3 worm cellular contexts compared by ENCODE assay signal in genomic region chrV:18706063-18706620, ce11.
TF ChIP-seq lines count a peak whose summit lies in the region.

Gene Y17D7C.1 (plus strand): TSS chrV:18706570.

TF ChIP-seq in whole organism, L4 larva, 104 proteins besides CTCF, POLR2A, EP300 and RAD21:
- TF ChIP-seq F26F4.8 (GFP tag; conservative IDR thresholded peaks at IDR 0.05; lab: Robert Waterston, UW) (no peak), unc-62 (GFP tag; optimal IDR thresholded peaks at IDR 0.05 in 1 of 2; lab: Kevin White, UChicago) (peak in 1 of 2 experiments; percentile 4), unc-62 (tag; optimal IDR thresholded peaks at IDR 0.05; lab: Kevin White, UChicago) (no peak), aha-1 (tag; lab: Kevin White, UChicago) (peak; percentile 94), F10B5.3 (tag; optimal IDR thresholded peaks at IDR 0.05; lab: Kevin White, UChicago) (no peak), dmd-8 (GFP tag; IDR thresholded peaks at IDR 0.05; lab: Robert Waterston, UW) (peak; percentile 3; the same call in 1 of the 2 replicates), duxl-1 (tag; optimal IDR thresholded peaks at IDR 0.05; lab: Kevin White, UChicago; ENCODE audit: poor library complexity) (no peak), daf-12 (tag; optimal IDR thresholded peaks at IDR 0.05; lab: Kevin White, UChicago) (no peak), mdt-29 (GFP tag; IDR thresholded peaks at IDR 0.05; lab: Robert Waterston, UW) (no peak), Y75B8A.6 (GFP tag; IDR thresholded peaks at IDR 0.05; lab: Robert Waterston, UW) (no peak)

TF ChIP-seq in whole organism, early embryonic, 17 proteins besides CTCF, POLR2A, EP300 and RAD21:
- TF ChIP-seq tbx-11 (GFP tag; IDR thresholded peaks at IDR 0.05; lab: Robert Waterston, UW), result peak; percentile 3; the same call in 1 of the 2 replicates
- no peak for TF ChIP-seq hmg-4 (GFP tag; optimal IDR thresholded peaks at IDR 0.05; lab: Kevin White, UChicago)
- TF ChIP-seq ama-1 (optimal IDR thresholded peaks at IDR 0.05; lab: Kevin White, UChicago), result no peak
- no peak for TF ChIP-seq tbx-37 (GFP tag; conservative IDR thresholded peaks at IDR 0.05; lab: Robert Waterston, UW)
- no peak for TF ChIP-seq scrt-1 (GFP tag; IDR thresholded peaks at IDR 0.05; lab: Robert Waterston, UW)

TF ChIP-seq in whole organism, mixed stage, embryonic, 35 proteins besides CTCF, POLR2A, EP300 and RAD21:
- TF ChIP-seq blmp-1 (tag; optimal IDR thresholded peaks at IDR 0.05; lab: Kevin White, UChicago), result no peak
- peak; percentile 26 for TF ChIP-seq hlh-1 (tag; optimal IDR thresholded peaks at IDR 0.05; lab: Kevin White, UChicago)
TF ChIP-seq in whole organism, mixed stage, embryonic: peak in this region for 1.
